ENCODE assay signal across 2 fruit fly cellular contexts in genomic region chr3R:26548964-26549363, dm6.
TF ChIP-seq lines count a peak whose summit lies in the region.

No protein-coding gene starts in this region.

TF ChIP-seq in whole organism, embryonic, 481 proteins besides CTCF, POLR2A, EP300 and RAD21 (continued from another document and continues in another):
- TF ChIP-seq Nf-YC (tag; optimal IDR thresholded peaks at IDR 0.05; lab: Kevin White, UChicago) = no peak
- TF ChIP-seq odd (GFP tag; optimal IDR thresholded peaks at IDR 0.05; lab: Kevin White, UChicago) = no peak
- no peak for TF ChIP-seq CG15696 (tag; optimal IDR thresholded peaks at IDR 0.05; lab: Kevin White, UChicago)
- TF ChIP-seq ttk (GFP tag; IDR thresholded peaks at IDR 0.05; lab: Robert Waterston, UW) = peak; percentile 38; the same call in 1 of the 2 replicates
- no peak for TF ChIP-seq disco-r (GFP tag; optimal IDR thresholded peaks at IDR 0.05; lab: Kevin White, UChicago)
- TF ChIP-seq tap (tag; optimal IDR thresholded peaks at IDR 0.05; lab: Kevin White, UChicago) = no peak
- TF ChIP-seq Usf (GFP tag; optimal IDR thresholded peaks at IDR 0.05; lab: Kevin White, UChicago) = no peak
- TF ChIP-seq Oli (tag; optimal IDR thresholded peaks at IDR 0.05; lab: Kevin White, UChicago) = peak; percentile 35
- no peak for TF ChIP-seq Dp (GFP tag; optimal IDR thresholded peaks at IDR 0.05; lab: Kevin White, UChicago)
- no peak for TF ChIP-seq pros (GFP tag; optimal IDR thresholded peaks at IDR 0.05; lab: Kevin White, UChicago)
- TF ChIP-seq mam (GFP tag; optimal IDR thresholded peaks at IDR 0.05; lab: Kevin White, UChicago) = no peak
- no peak for TF ChIP-seq tll (GFP tag; optimal IDR thresholded peaks at IDR 0.05; lab: Kevin White, UChicago)
- no peak for TF ChIP-seq gro (GFP tag; optimal IDR thresholded peaks at IDR 0.05; lab: Kevin White, UChicago)
- TF ChIP-seq Hr78 (GFP tag; optimal IDR thresholded peaks at IDR 0.05; lab: Kevin White, UChicago) = no peak
- TF ChIP-seq CG18764 (GFP tag; optimal IDR thresholded peaks at IDR 0.05; lab: Kevin White, UChicago) = no peak
- no peak for TF ChIP-seq CG31365 (tag; optimal IDR thresholded peaks at IDR 0.05; lab: Kevin White, UChicago)
- no peak for TF ChIP-seq grn (GFP tag; optimal IDR thresholded peaks at IDR 0.05; lab: Kevin White, UChicago)
- no peak for TF ChIP-seq CG43689 (GFP tag; IDR thresholded peaks at IDR 0.05; lab: Robert Waterston, UW)
- TF ChIP-seq CG10209 (GFP tag; optimal IDR thresholded peaks at IDR 0.05; lab: Kevin White, UChicago) = no peak
- TF ChIP-seq CG31441 (GFP tag; IDR thresholded peaks at IDR 0.05; lab: Robert Waterston, UW) = 0 out of 2 replicates have a peak, but pooled peaks have one; percentile 33
- TF ChIP-seq sr (GFP tag; IDR thresholded peaks at IDR 0.05; lab: Robert Waterston, UW) = no peak
- no peak for TF ChIP-seq CG14050 (GFP tag; IDR thresholded peaks at IDR 0.05; lab: Robert Waterston, UW)
- no peak for TF ChIP-seq CG2678 (tag; optimal IDR thresholded peaks at IDR 0.05; lab: Kevin White, UChicago)
- TF ChIP-seq dan (GFP tag; IDR thresholded peaks at IDR 0.05; lab: Robert Waterston, UW) = no peak
- TF ChIP-seq Jarid2 (GFP tag; optimal IDR thresholded peaks at IDR 0.05; lab: Kevin White, UChicago) = no peak
- no peak for TF ChIP-seq prd (optimal IDR thresholded peaks at IDR 0.05; lab: Kevin White, UChicago)
- peak; percentile 63 for TF ChIP-seq prd (GFP tag; IDR thresholded peaks at IDR 0.05; lab: Robert Waterston, UW)
- TF ChIP-seq btn (GFP tag; optimal IDR thresholded peaks at IDR 0.05; lab: Kevin White, UChicago) = no peak
- peak; percentile 53 for TF ChIP-seq row (GFP tag; IDR thresholded peaks at IDR 0.05; lab: Robert Waterston, UW)
- TF ChIP-seq fu2 (GFP tag; optimal IDR thresholded peaks at IDR 0.05; lab: Kevin White, UChicago) = no peak
- TF ChIP-seq dimm (GFP tag; IDR thresholded peaks at IDR 0.05; lab: Robert Waterston, UW) = no peak
- TF ChIP-seq Doc2 (GFP tag; IDR thresholded peaks at IDR 0.05; lab: Robert Waterston, UW) = no peak
- no peak for TF ChIP-seq cad (GFP tag; optimal IDR thresholded peaks at IDR 0.05; lab: Kevin White, UChicago)
- no peak for TF ChIP-seq CG6683 (GFP tag; optimal IDR thresholded peaks at IDR 0.05; lab: Kevin White, UChicago)
- TF ChIP-seq CG17385 (GFP tag; optimal IDR thresholded peaks at IDR 0.05; lab: Kevin White, UChicago) = no peak
- TF ChIP-seq insv (GFP tag; optimal IDR thresholded peaks at IDR 0.05; lab: Kevin White, UChicago) = no peak
- no peak for TF ChIP-seq Hand (GFP tag; optimal IDR thresholded peaks at IDR 0.05; lab: Kevin White, UChicago)
- TF ChIP-seq bigmax (GFP tag; optimal IDR thresholded peaks at IDR 0.05; lab: Kevin White, UChicago) = no peak
- TF ChIP-seq cato (GFP tag; optimal IDR thresholded peaks at IDR 0.05; lab: Kevin White, UChicago; ENCODE audit: borderline replicate concordance) = no peak
- TF ChIP-seq gcm (GFP tag; optimal IDR thresholded peaks at IDR 0.05; lab: Kevin White, UChicago) = no peak
- no peak for TF ChIP-seq en (GFP tag; optimal IDR thresholded peaks at IDR 0.05; lab: Kevin White, UChicago)
- TF ChIP-seq CG33557 (GFP tag; optimal IDR thresholded peaks at IDR 0.05; lab: Kevin White, UChicago) = no peak
- no peak for TF ChIP-seq Mad (GFP tag; optimal IDR thresholded peaks at IDR 0.05; lab: Kevin White, UChicago)
- TF ChIP-seq nmo (GFP tag; optimal IDR thresholded peaks at IDR 0.05; lab: Kevin White, UChicago) = peak; percentile 11
- no peak for TF ChIP-seq CG12236 (GFP tag; optimal IDR thresholded peaks at IDR 0.05; lab: Kevin White, UChicago)
- TF ChIP-seq Bgb (GFP tag; IDR thresholded peaks at IDR 0.05; lab: Robert Waterston, UW; ENCODE audit: partially characterized antibody) = no peak
- TF ChIP-seq CG9817 (tag; optimal IDR thresholded peaks at IDR 0.05; lab: Kevin White, UChicago) = no peak
- peak; percentile 7 for TF ChIP-seq lab (GFP tag; optimal IDR thresholded peaks at IDR 0.05; lab: Kevin White, UChicago)
- no peak for TF ChIP-seq CG7556 (GFP tag; optimal IDR thresholded peaks at IDR 0.05; lab: Kevin White, UChicago)
- peak; percentile 2 for TF ChIP-seq ewg (GFP tag; optimal IDR thresholded peaks at IDR 0.05; lab: Kevin White, UChicago)
- TF ChIP-seq Dip2 (GFP tag; IDR thresholded peaks at IDR 0.05; lab: Robert Waterston, UW) = no peak
- peak; percentile 30; the same call in 1 of the 3 replicates for TF ChIP-seq otp (GFP tag; IDR thresholded peaks at IDR 0.05; lab: Robert Waterston, UW)
- no peak for TF ChIP-seq peb (GFP tag; IDR thresholded peaks at IDR 0.05; lab: Robert Waterston, UW)
- TF ChIP-seq CG16779 (GFP tag; IDR thresholded peaks at IDR 0.05; lab: Robert Waterston, UW) = no peak
- TF ChIP-seq CG13296 (GFP tag; optimal IDR thresholded peaks at IDR 0.05; lab: Kevin White, UChicago) = no peak
- no peak for TF ChIP-seq pfk (GFP tag; optimal IDR thresholded peaks at IDR 0.05; lab: Kevin White, UChicago)
- TF ChIP-seq klu (GFP tag; IDR thresholded peaks at IDR 0.05; lab: Robert Waterston, UW) = no peak
- TF ChIP-seq hkb (optimal IDR thresholded peaks at IDR 0.05; lab: Kevin White, UChicago) = no peak
- TF ChIP-seq hkb (GFP tag; IDR thresholded peaks at IDR 0.05; lab: Robert Waterston, UW) = peak; percentile 52; the same call in 1 of the 2 replicates
- no peak for TF ChIP-seq CG12071 (GFP tag; optimal IDR thresholded peaks at IDR 0.05; lab: Kevin White, UChicago)
- TF ChIP-seq CG12942 (GFP tag; optimal IDR thresholded peaks at IDR 0.05; lab: Kevin White, UChicago) = no peak
- no peak for TF ChIP-seq CkIIα-i1 (GFP tag; IDR thresholded peaks at IDR 0.05; lab: Robert Waterston, UW)
- TF ChIP-seq gt (GFP tag; IDR thresholded peaks at IDR 0.05; lab: Robert Waterston, UW) = no peak
- TF ChIP-seq CG12391 (tag; optimal IDR thresholded peaks at IDR 0.05; lab: Kevin White, UChicago) = peak; percentile 19
- no peak for TF ChIP-seq CG7928 (GFP tag; optimal IDR thresholded peaks at IDR 0.05; lab: Kevin White, UChicago)
- TF ChIP-seq tio (GFP tag; optimal IDR thresholded peaks at IDR 0.05; lab: Kevin White, UChicago) = peak; percentile 15
- TF ChIP-seq Doc3 (GFP tag; IDR thresholded peaks at IDR 0.05; lab: Robert Waterston, UW; ENCODE audit: partially characterized antibody) = no peak
- TF ChIP-seq rib (GFP tag; IDR thresholded peaks at IDR 0.05; lab: Robert Waterston, UW) = no peak
- TF ChIP-seq nau (GFP tag; optimal IDR thresholded peaks at IDR 0.05; lab: Kevin White, UChicago) = no peak

TF ChIP-seq in whole organism, prepupa, 60 proteins besides CTCF, POLR2A, EP300 and RAD21 (continued from another document):
- no peak for TF ChIP-seq Ets21C (GFP tag; optimal IDR thresholded peaks at IDR 0.05; lab: Kevin White, UChicago)
- TF ChIP-seq topi (GFP tag; optimal IDR thresholded peaks at IDR 0.05; lab: Kevin White, UChicago) = peak; percentile 15
- TF ChIP-seq CG7368 (GFP tag; optimal IDR thresholded peaks at IDR 0.05; lab: Kevin White, UChicago) = no peak
- TF ChIP-seq CG6792 (GFP tag; optimal IDR thresholded peaks at IDR 0.05; lab: Kevin White, UChicago) = no peak
- peak; percentile 83 for TF ChIP-seq CG6163 (GFP tag; IDR thresholded peaks at IDR 0.05; lab: Robert Waterston, UW)
- no peak for TF ChIP-seq Sox15 (GFP tag; optimal IDR thresholded peaks at IDR 0.05; lab: Kevin White, UChicago)
- TF ChIP-seq cyc (GFP tag; optimal IDR thresholded peaks at IDR 0.05; lab: Kevin White, UChicago) = no peak
- peak; percentile 72; the same call in 2 of the 3 replicates for TF ChIP-seq CG8119 (GFP tag; IDR thresholded peaks at IDR 0.05; lab: Robert Waterston, UW)
- no peak for TF ChIP-seq CG3032 (tag; optimal IDR thresholded peaks at IDR 0.05; lab: Kevin White, UChicago)
- peak; percentile 4 for TF ChIP-seq lz (GFP tag; optimal IDR thresholded peaks at IDR 0.05; lab: Kevin White, UChicago)
- peak; percentile 34 for TF ChIP-seq Met (GFP tag; optimal IDR thresholded peaks at IDR 0.05; lab: Kevin White, UChicago)
- no peak for TF ChIP-seq CG11762 (GFP tag; optimal IDR thresholded peaks at IDR 0.05; lab: Kevin White, UChicago; ENCODE audit: insufficient read depth)
- peak; percentile 73 for TF ChIP-seq CG15336 (GFP tag; IDR thresholded peaks at IDR 0.05; lab: Robert Waterston, UW)
- TF ChIP-seq CG8632 (GFP tag; optimal IDR thresholded peaks at IDR 0.05; lab: Kevin White, UChicago) = no peak
- TF ChIP-seq ss (GFP tag; optimal IDR thresholded peaks at IDR 0.05; lab: Kevin White, UChicago) = no peak
- peak; percentile 16 for TF ChIP-seq Eip75B (GFP tag; optimal IDR thresholded peaks at IDR 0.05; lab: Kevin White, UChicago)
- TF ChIP-seq pdm3 (GFP tag; optimal IDR thresholded peaks at IDR 0.05; lab: Kevin White, UChicago) = peak; percentile 50
- no peak for TF ChIP-seq Smox (GFP tag; optimal IDR thresholded peaks at IDR 0.05; lab: Kevin White, UChicago)
- TF ChIP-seq CG6276 (GFP tag; optimal IDR thresholded peaks at IDR 0.05; lab: Kevin White, UChicago) = no peak
- TF ChIP-seq Blimp-1 (GFP tag; optimal IDR thresholded peaks at IDR 0.05; lab: Kevin White, UChicago) = no peak
- no peak for TF ChIP-seq fkh (GFP tag; optimal IDR thresholded peaks at IDR 0.05; lab: Kevin White, UChicago)
- no peak for TF ChIP-seq CG11902 (GFP tag; optimal IDR thresholded peaks at IDR 0.05; lab: Kevin White, UChicago)
- no peak for TF ChIP-seq dac (GFP tag; optimal IDR thresholded peaks at IDR 0.05; lab: Kevin White, UChicago)
- TF ChIP-seq eg (GFP tag; IDR thresholded peaks at IDR 0.05; lab: Robert Waterston, UW) = peak; percentile 58; the same call in 2 of the 3 replicates
- no peak for TF ChIP-seq Hr38 (GFP tag; optimal IDR thresholded peaks at IDR 0.05; lab: Kevin White, UChicago)
- TF ChIP-seq Eip78C (GFP tag; lab: Kevin White, UChicago) = peak; percentile 79
- TF ChIP-seq achi (GFP tag; optimal IDR thresholded peaks at IDR 0.05; lab: Kevin White, UChicago) = peak; percentile 35
- TF ChIP-seq net (GFP tag; optimal IDR thresholded peaks at IDR 0.05; lab: Kevin White, UChicago) = no peak
- no peak for TF ChIP-seq fd59A (GFP tag; optimal IDR thresholded peaks at IDR 0.05; lab: Kevin White, UChicago)
- peak; percentile 26 for TF ChIP-seq CG34406 (GFP tag; optimal IDR thresholded peaks at IDR 0.05; lab: Kevin White, UChicago)
- peak; percentile 38 for TF ChIP-seq acj6 (GFP tag; optimal IDR thresholded peaks at IDR 0.05; lab: Kevin White, UChicago)
- peak; percentile 29 for TF ChIP-seq esn (GFP tag; optimal IDR thresholded peaks at IDR 0.05; lab: Kevin White, UChicago)
- no peak for TF ChIP-seq Eip93F (GFP tag; optimal IDR thresholded peaks at IDR 0.05; lab: Kevin White, UChicago)
- TF ChIP-seq fd85E (GFP tag; optimal IDR thresholded peaks at IDR 0.05; lab: Kevin White, UChicago) = no peak
- TF ChIP-seq spab (GFP tag; optimal IDR thresholded peaks at IDR 0.05; lab: Kevin White, UChicago) = no peak
- no peak for TF ChIP-seq CG6808 (GFP tag; optimal IDR thresholded peaks at IDR 0.05; lab: Kevin White, UChicago)
